Fruit fly (Drosophila melanogaster): ENCODE measurements around the gene CG43249.
A peak's percentile ranks its signal among the peaks of the same experiment; 100 is the strongest.

Gene CG43249

dm6 chr3L:16305820-16306650, 2.0 kb downstream of the CG43249 start, which contains the start of the genes CG13043 and CG13063:
Gene CG13043 (minus strand): TSS chr3L:16305870.
Gene CG13063 (plus strand): TSS chr3L:16306600.
- TF ChIP-seq CG31627 (GFP tag; optimal IDR thresholded peaks at IDR 0.05) = no peak
- peak; percentile 30 for TF ChIP-seq svp (GFP tag)
- TF ChIP-seq OdsH (GFP tag; optimal IDR thresholded peaks at IDR 0.05) = no peak
- no peak for TF ChIP-seq Lpt (GFP tag; optimal IDR thresholded peaks at IDR 0.05)
- no peak for TF ChIP-seq CG3919 (GFP tag; optimal IDR thresholded peaks at IDR 0.05)
- TF ChIP-seq CG10631 (GFP tag; optimal IDR thresholded peaks at IDR 0.05) = no peak

dm6 chr3L:16308380-16308779, 4.3 kb downstream of the CG43249 start, which contains the start of gene CG13042:
Gene CG13042 (minus strand): TSS chr3L:16308480.
- TF ChIP-seq CG1621 (tag; optimal IDR thresholded peaks at IDR 0.05) (no peak), CG3032 (tag; optimal IDR thresholded peaks at IDR 0.05) (no peak), CG9139 (GFP tag; optimal IDR thresholded peaks at IDR 0.05) (no peak)

- no peak for TF ChIP-seq topi (GFP tag; optimal IDR thresholded peaks at IDR 0.05)
- TF ChIP-seq Hr39 (GFP tag; optimal IDR thresholded peaks at IDR 0.05) = peak; percentile 10
- no peak for TF ChIP-seq CG6854 (GFP tag; optimal IDR thresholded peaks at IDR 0.05)
- no peak for TF ChIP-seq CG11902 (GFP tag; optimal IDR thresholded peaks at IDR 0.05)
- no peak for TF ChIP-seq CG31627 (GFP tag; optimal IDR thresholded peaks at IDR 0.05)
- peak; percentile 69 for TF ChIP-seq CG6276 (GFP tag; optimal IDR thresholded peaks at IDR 0.05)
- no peak for TF ChIP-seq Hr38 (GFP tag; optimal IDR thresholded peaks at IDR 0.05)
- TF ChIP-seq esn (GFP tag; optimal IDR thresholded peaks at IDR 0.05) = no peak
- no peak for TF ChIP-seq cyc (GFP tag; optimal IDR thresholded peaks at IDR 0.05)
- TF ChIP-seq CG4318 (GFP tag; optimal IDR thresholded peaks at IDR 0.05) = peak; percentile 47
- TF ChIP-seq ss (GFP tag; optimal IDR thresholded peaks at IDR 0.05) = no peak
- no peak for TF ChIP-seq Gug (GFP tag; IDR thresholded peaks at IDR 0.05)
- no peak for TF ChIP-seq Ets96B (tag; optimal IDR thresholded peaks at IDR 0.05)
- peak; percentile 21 for TF ChIP-seq acj6 (GFP tag; optimal IDR thresholded peaks at IDR 0.05)
- TF ChIP-seq CG8632 (GFP tag; optimal IDR thresholded peaks at IDR 0.05) = no peak
- no peak for TF ChIP-seq Blimp-1 (GFP tag; optimal IDR thresholded peaks at IDR 0.05)
- no peak for TF ChIP-seq CG9139 (GFP tag; optimal IDR thresholded peaks at IDR 0.05)
- TF ChIP-seq CG6163 (GFP tag; IDR thresholded peaks at IDR 0.05) = peak; percentile 72; the same call in 2 of the 3 replicates
- TF ChIP-seq CG8319 (GFP tag; optimal IDR thresholded peaks at IDR 0.05) = no peak
- peak; percentile 83 for TF ChIP-seq dac (GFP tag; optimal IDR thresholded peaks at IDR 0.05)
- TF ChIP-seq CG3919 (GFP tag; optimal IDR thresholded peaks at IDR 0.05) = peak; percentile 52
- TF ChIP-seq CG15336 (GFP tag; IDR thresholded peaks at IDR 0.05) = peak; percentile 82
- peak; percentile 61 for TF ChIP-seq Eip75B (GFP tag; optimal IDR thresholded peaks at IDR 0.05)
- no peak for TF ChIP-seq Sox102F (GFP tag; optimal IDR thresholded peaks at IDR 0.05)
- TF ChIP-seq spab (GFP tag; optimal IDR thresholded peaks at IDR 0.05) = no peak
- TF ChIP-seq vri (GFP tag; optimal IDR thresholded peaks at IDR 0.05) = no peak
- TF ChIP-seq Ets21C (GFP tag; optimal IDR thresholded peaks at IDR 0.05) = no peak
- no peak for TF ChIP-seq Met (GFP tag; optimal IDR thresholded peaks at IDR 0.05)
- peak; percentile 51 for TF ChIP-seq OdsH (GFP tag; optimal IDR thresholded peaks at IDR 0.05)
- TF ChIP-seq Smox (GFP tag; optimal IDR thresholded peaks at IDR 0.05) = no peak
- no peak for TF ChIP-seq Sox15 (GFP tag; optimal IDR thresholded peaks at IDR 0.05)
- no peak for TF ChIP-seq CG3032 (tag; optimal IDR thresholded peaks at IDR 0.05)
- no peak for TF ChIP-seq CG6808 (GFP tag; optimal IDR thresholded peaks at IDR 0.05)
- no peak for TF ChIP-seq Eip93F (GFP tag; optimal IDR thresholded peaks at IDR 0.05)
- TF ChIP-seq CG10669 (GFP tag; optimal IDR thresholded peaks at IDR 0.05) = no peak
- peak; percentile 66 for TF ChIP-seq CG8119 (GFP tag; IDR thresholded peaks at IDR 0.05)
- no peak for TF ChIP-seq fd59A (GFP tag; optimal IDR thresholded peaks at IDR 0.05)
- peak; percentile 59 for TF ChIP-seq CG10631 (GFP tag; optimal IDR thresholded peaks at IDR 0.05)
- peak; percentile 77 for TF ChIP-seq Hr4 (GFP tag; optimal IDR thresholded peaks at IDR 0.05)
- peak; percentile 37 for TF ChIP-seq CG16779 (tag; optimal IDR thresholded peaks at IDR 0.05)
- no peak for TF ChIP-seq CG34406 (GFP tag; optimal IDR thresholded peaks at IDR 0.05)
- TF ChIP-seq pdm3 (GFP tag; optimal IDR thresholded peaks at IDR 0.05) = peak; percentile 36
Measured at dm6 chr3L:16309972-16310371, 5.9 kb downstream of the CG43249 start.
